Fruit fly (Drosophila melanogaster): ENCODE results near the gene CG31457.

- no peak for TF ChIP-seq h (optimal IDR thresholded peaks at IDR 0.05)
- no peak for TF ChIP-seq insv (optimal IDR thresholded peaks at IDR 0.05)
These were observed 9.9 kb downstream of the CG31457 start, which contains the start of the genes Rassf and CenB1A for dm6 chr3R:23117683-23118470.

Measured in Kc167 (cell line).